Worm (Caenorhabditis elegans): ENCODE measurements around the gene R09E12.9.

- TF ChIP-seq ttx-3 (tag; optimal IDR thresholded peaks at IDR 0.05) (no peak), fkh-10 (GFP tag; optimal IDR thresholded peaks at IDR 0.05) (no peak), ref-2 (tag; optimal IDR thresholded peaks at IDR 0.05) (no peak), pqm-1 (tag; optimal IDR thresholded peaks at IDR 0.05) (no peak), pha-4 (tag; optimal IDR thresholded peaks at IDR 0.05) (no peak), nfya-1 (tag; optimal IDR thresholded peaks at IDR 0.05) (no peak), ceh-14 (tag; optimal IDR thresholded peaks at IDR 0.05) (no peak), npax-4 (tag; optimal IDR thresholded peaks at IDR 0.05) (no peak)
These were observed 2.6 kb downstream of the R09E12.9 start, which contains the start of gene srbc-60 for ce11 chrV:779999-780398.

Measured in whole organism, late embryonic.